Worm (Caenorhabditis elegans): ENCODE results near the gene Y62F5A.10.
A peak's percentile ranks its signal among the peaks of the same experiment; 100 is the strongest.

Y62F5A.10 gene

DNA sequence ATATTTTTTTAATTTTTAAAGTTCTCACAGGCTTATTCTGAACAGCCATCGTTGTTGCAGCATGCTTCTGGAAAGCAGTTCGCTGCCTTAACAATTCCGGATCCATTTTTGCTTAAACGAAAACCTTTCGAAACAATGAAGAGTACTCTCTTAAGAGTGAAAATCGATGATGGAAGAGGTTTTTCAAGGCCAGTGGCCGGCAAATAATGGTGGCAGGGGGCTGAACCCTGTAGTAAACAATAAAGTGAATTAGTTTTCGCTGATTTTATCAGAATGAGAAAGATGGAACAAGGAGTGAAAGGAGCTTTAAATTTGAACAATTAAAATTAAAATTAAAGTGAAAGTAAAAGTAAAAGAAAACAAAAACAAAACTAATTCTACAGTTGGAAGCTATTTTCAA lies 21.0 kb downstream of the Y62F5A.10 start, which contains the start of gene gtf-2E2:
Gene gtf-2E2 (minus strand): TSS at position 111 of the 400 bp plus-strand sequence.
- TF ChIP-seq nfya-1 (tag; optimal IDR thresholded peaks at IDR 0.05) (peak; percentile 3), tbx-2 (tag; optimal IDR thresholded peaks at IDR 0.05) (peak; percentile 25), syd-9 (tag; optimal IDR thresholded peaks at IDR 0.05) (no peak), hlh-8 (tag; optimal IDR thresholded peaks at IDR 0.05) (no peak), ceh-31 (tag; optimal IDR thresholded peaks at IDR 0.05) (peak; percentile 55), ceh-48 (tag; optimal IDR thresholded peaks at IDR 0.05) (peak; percentile 53), C08G9.2 (tag; optimal IDR thresholded peaks at IDR 0.05) (peak; percentile 56)

DNA sequence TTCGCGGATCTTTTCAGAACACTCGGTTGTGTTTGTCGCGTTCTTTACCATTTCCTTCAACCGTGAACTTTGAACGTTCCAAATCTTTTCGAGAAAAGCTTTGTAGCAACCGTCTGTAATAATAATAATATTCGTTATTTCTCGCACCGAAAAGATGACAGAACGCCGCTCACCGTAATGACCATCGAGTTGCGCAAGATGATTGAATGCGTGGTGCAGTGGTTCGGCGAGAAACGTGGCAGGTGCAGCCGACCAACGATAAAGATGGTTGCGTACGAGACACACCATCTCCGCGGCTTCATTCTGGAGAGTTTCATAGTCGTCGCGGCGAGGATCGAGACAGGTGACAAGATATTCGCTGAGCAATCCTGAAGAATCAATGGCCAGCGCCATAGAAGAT lies 21.6 kb downstream of the Y62F5A.10 start:
- TF ChIP-seq unc-55 (GFP tag; optimal IDR thresholded peaks at IDR 0.05), result peak; percentile 17
- no peak for TF ChIP-seq ref-2 (tag; optimal IDR thresholded peaks at IDR 0.05)

DNA sequence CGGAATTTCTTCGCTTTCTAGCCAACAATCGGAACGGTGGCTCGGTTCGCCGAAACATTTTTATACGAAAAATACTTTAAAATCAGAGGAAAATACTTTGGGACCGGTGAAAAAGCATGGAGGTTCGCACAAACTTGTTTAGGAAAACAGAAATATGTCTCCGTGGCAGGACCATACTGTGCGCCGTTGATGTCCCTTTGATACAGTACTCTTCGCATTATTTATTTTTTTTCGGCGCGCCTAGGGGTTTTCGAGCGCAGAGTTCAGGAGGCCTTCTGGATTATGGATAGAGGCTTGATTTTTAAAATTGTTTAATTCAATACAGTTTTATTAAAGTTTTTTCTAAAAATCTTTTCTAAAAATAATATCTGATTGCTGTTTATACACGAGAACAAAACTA lies 23.3 kb downstream of the Y62F5A.10 start, which contains the start of gene F54D5.9:
Gene F54D5.9 (minus strand): TSS at position 115 of the 400 bp plus-strand sequence.
- no peak for TF ChIP-seq ref-2 (tag; optimal IDR thresholded peaks at IDR 0.05)
- no peak for TF ChIP-seq ceh-6 (GFP tag; optimal IDR thresholded peaks at IDR 0.05)
- TF ChIP-seq eyg-1 (tag; optimal IDR thresholded peaks at IDR 0.05), result no peak
- no peak for TF ChIP-seq che-1 (tag; optimal IDR thresholded peaks at IDR 0.05)
- no peak for TF ChIP-seq dmd-4 (tag; optimal IDR thresholded peaks at IDR 0.05; ENCODE audit: borderline replicate concordance)
- no peak for TF ChIP-seq fax-1 (tag; optimal IDR thresholded peaks at IDR 0.05)
- no peak for TF ChIP-seq madf-2 (tag; optimal IDR thresholded peaks at IDR 0.05)
- TF ChIP-seq F13H6.1 (tag; optimal IDR thresholded peaks at IDR 0.05), result no peak
- no peak for TF ChIP-seq ceh-9 (tag; optimal IDR thresholded peaks at IDR 0.05)
- no peak for TF ChIP-seq C08G9.2 (tag; optimal IDR thresholded peaks at IDR 0.05)
- TF ChIP-seq ceh-22 (tag; optimal IDR thresholded peaks at IDR 0.05), result no peak
- no peak for TF ChIP-seq ttx-3 (tag; optimal IDR thresholded peaks at IDR 0.05)

DNA sequence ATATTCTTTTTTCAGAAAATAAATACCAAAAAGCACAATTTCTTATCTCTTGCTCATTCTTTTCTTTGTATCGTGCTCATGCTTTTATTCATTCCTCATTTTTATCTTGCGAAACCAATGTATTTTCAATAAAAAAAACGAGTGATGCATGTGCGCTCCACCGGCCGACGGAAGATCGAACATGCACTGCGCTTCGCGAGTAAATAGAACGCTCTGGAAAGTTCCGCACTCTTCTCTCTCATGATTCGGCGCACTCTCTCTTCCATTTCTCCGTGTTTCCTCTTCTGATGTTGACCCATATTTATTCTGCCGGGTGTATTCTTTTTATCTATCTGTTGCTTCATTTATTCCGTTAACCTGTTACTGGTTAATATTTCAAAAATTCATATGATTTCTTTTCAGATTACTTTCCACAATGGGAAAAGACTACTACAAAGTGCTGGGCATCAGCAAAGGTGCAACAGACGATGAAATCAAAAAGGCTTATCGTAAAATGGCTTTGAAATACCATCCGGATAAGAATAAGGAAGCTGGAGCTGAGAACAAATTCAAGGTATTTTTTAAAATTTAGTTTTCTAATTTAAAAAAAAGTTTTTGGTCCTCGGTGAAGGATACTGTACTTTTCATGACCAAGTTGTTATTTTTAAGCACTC lies 24.0 kb downstream of the Y62F5A.10 start, which contains the start of gene dnj-13:
Gene dnj-13 (plus strand): TSS at position 403 of the 653 bp plus-strand sequence.
- TF ChIP-seq ztf-16 (tag; optimal IDR thresholded peaks at IDR 0.05) (peak; percentile 3), F13H6.1 (tag; optimal IDR thresholded peaks at IDR 0.05) (no peak), ceh-14 (tag; optimal IDR thresholded peaks at IDR 0.05) (peak; percentile 4), unc-55 (GFP tag; optimal IDR thresholded peaks at IDR 0.05) (peak; percentile 82), ceh-31 (tag; optimal IDR thresholded peaks at IDR 0.05) (peak; percentile 66), Y22D7AL.16 (tag; optimal IDR thresholded peaks at IDR 0.05) (no peak), ceh-19 (GFP tag; optimal IDR thresholded peaks at IDR 0.05) (peak; percentile 30), ref-2 (tag; optimal IDR thresholded peaks at IDR 0.05) (peak; percentile 93), ceh-18 (tag; optimal IDR thresholded peaks at IDR 0.05) (peak; percentile 85), npax-4 (tag; optimal IDR thresholded peaks at IDR 0.05) (no peak), sdc-2 (tag; optimal IDR thresholded peaks at IDR 0.05) (peak; percentile 55), ets-4 (tag; optimal IDR thresholded peaks at IDR 0.05) (peak; percentile 33), pqm-1 (tag; optimal IDR thresholded peaks at IDR 0.05) (peak; percentile 52), ttx-3 (tag; optimal IDR thresholded peaks at IDR 0.05) (no peak), pros-1 (tag; optimal IDR thresholded peaks at IDR 0.05) (peak; percentile 47), ceh-30 (tag; optimal IDR thresholded peaks at IDR 0.05) (peak; percentile 59), ceh-24 (tag; optimal IDR thresholded peaks at IDR 0.05) (no peak), C08G9.2 (tag; optimal IDR thresholded peaks at IDR 0.05) (peak; percentile 60), ceh-34 (tag; optimal IDR thresholded peaks at IDR 0.05) (peak; percentile 86), elt-2 (tag; optimal IDR thresholded peaks at IDR 0.05) (peak; percentile 73), ceh-22 (tag; optimal IDR thresholded peaks at IDR 0.05) (peak; percentile 3), hlh-30 (tag; optimal IDR thresholded peaks at IDR 0.05; ENCODE audit: insufficient read depth) (peak; percentile 83), unc-86 (tag; optimal IDR thresholded peaks at IDR 0.05) (peak; percentile 14), hlh-6 (tag; optimal IDR thresholded peaks at IDR 0.05) (no peak), ama-1 (optimal IDR thresholded peaks at IDR 0.05) (peak; percentile 27), pag-3 (tag; optimal IDR thresholded peaks at IDR 0.05; ENCODE audit: borderline replicate concordance) (no peak), dve-1 (tag; optimal IDR thresholded peaks at IDR 0.05) (peak; percentile 29), tbx-7 (tag; optimal IDR thresholded peaks at IDR 0.05) (peak; percentile 15), unc-42 (tag; optimal IDR thresholded peaks at IDR 0.05) (peak; percentile 77), gmeb-2 (tag; optimal IDR thresholded peaks at IDR 0.05) (peak; percentile 51), lim-6 (tag; optimal IDR thresholded peaks at IDR 0.05) (no peak), ceh-2 (tag; optimal IDR thresholded peaks at IDR 0.05) (peak; percentile 49), madf-2 (tag; optimal IDR thresholded peaks at IDR 0.05) (peak; percentile 65), tbx-2 (tag; optimal IDR thresholded peaks at IDR 0.05) (peak; percentile 79), ceh-48 (tag; optimal IDR thresholded peaks at IDR 0.05) (peak; percentile 31), nfya-1 (tag; optimal IDR thresholded peaks at IDR 0.05) (peak; percentile 90), syd-9 (tag; optimal IDR thresholded peaks at IDR 0.05) (peak; percentile 71)

All from whole organism, late embryonic.